Fruit fly (Drosophila melanogaster) whole organism, embryonic: ENCODE data around the gene Ir7g.

Experiments used
- Atf3 ChIP-seq: fragments of 200-800 bp; sonication (Bioruptor generic); optimal IDR thresholded peaks from 3 replicates; lab custom pipeline; 2016; ENCODE audit warnings: missing biosample characterization, missing genetic modification characterization
- Awh ChIP-seq: fragments of 200-800 bp; sonication (Bioruptor generic); IDR thresholded peaks from 2 replicates; pipeline ENCODE4, ENCODE4 v1.3.6; 2022; ENCODE audit warnings: missing biosample characterization, missing genetic modification characterization
- CG10959 ChIP-seq: fragments of 200-800 bp; sonication (Bioruptor generic); IDR thresholded peaks from 2 replicates; pipeline ENCODE4 v1.3.6; 2022; ENCODE audit warnings: missing biosample characterization, missing genetic modification characterization
- CG12071 ChIP-seq: fragments of 200-800 bp; sonication (Bioruptor generic); optimal IDR thresholded peaks from 3 replicates; lab custom pipeline; 2018; ENCODE audit warnings: missing biosample characterization, mild to moderate bottlenecking, missing genetic modification characterization
- CG12236 ChIP-seq: fragments of 200-800 bp; sonication (Bioruptor generic); optimal IDR thresholded peaks from 2 replicates; lab custom pipeline; 2016; ENCODE audit warnings: missing biosample characterization, missing genetic modification characterization
- CG14014 ChIP-seq: fragments of 200-800 bp; sonication (Bioruptor generic); IDR thresholded peaks from 2 replicates; pipeline ENCODE4 v1.3.6; 2022; ENCODE audit warnings: missing biosample characterization, missing genetic modification characterization
- CG14441 ChIP-seq: fragments of 200-800 bp; sonication (Bioruptor generic); IDR thresholded peaks from 2 replicates; pipeline ENCODE4 v1.3.6; 2022; ENCODE audit warnings: missing biosample characterization, missing genetic modification characterization
- CG15011 ChIP-seq: fragments of 200-800 bp; sonication (Bioruptor generic); optimal IDR thresholded peaks from 3 replicates; lab custom pipeline; 2018; ENCODE audit warnings: missing biosample characterization, mild to moderate bottlenecking, missing genetic modification characterization
- CG1529 ChIP-seq: fragments of 200-800 bp; sonication (Bioruptor generic); optimal IDR thresholded peaks from 3 replicates; lab custom pipeline; 2018; ENCODE audit warnings: missing biosample characterization, missing genetic modification characterization
- CG1602 ChIP-seq: fragments of 200-800 bp; sonication (Bioruptor generic); optimal IDR thresholded peaks from 3 replicates; lab custom pipeline; 2016; ENCODE audit warnings: missing biosample characterization, missing genetic modification characterization
- CG16815 ChIP-seq: fragments of 200-800 bp; sonication (Bioruptor generic); optimal IDR thresholded peaks from 3 replicates; lab custom pipeline; 2017; ENCODE audit warnings: missing biosample characterization, mild to moderate bottlenecking, missing genetic modification characterization
- CG17612 ChIP-seq: fragments of 200-800 bp; sonication (Bioruptor generic); IDR thresholded peaks from 2 replicates; pipeline ENCODE4 v1.3.6; 2022; ENCODE audit warnings: missing biosample characterization, missing genetic modification characterization
- CG17912 ChIP-seq: fragments of 200-800 bp; sonication (Bioruptor generic); optimal IDR thresholded peaks from 2 replicates; lab custom pipeline; 2018; ENCODE audit warnings: missing biosample characterization, mild to moderate bottlenecking, missing genetic modification characterization
- CG1792 ChIP-seq: fragments of 200-800 bp; sonication (Bioruptor generic); optimal IDR thresholded peaks from 2 replicates; lab custom pipeline; 2016; ENCODE audit warnings: missing biosample characterization, missing genetic modification characterization
- CG3847 ChIP-seq: fragments of 200-800 bp; sonication (Bioruptor generic); IDR thresholded peaks from 2 replicates; pipeline ENCODE4 v1.3.6; 2022; ENCODE audit warnings: missing biosample characterization, missing genetic modification characterization
- CG4730 ChIP-seq: fragments of 200-800 bp; sonication (Bioruptor generic); IDR thresholded peaks from 2 replicates; pipeline ENCODE4 v1.3.6; 2022; ENCODE audit warnings: missing biosample characterization, missing genetic modification characterization
- CG4854 ChIP-seq: fragments of 200-800 bp; sonication (Bioruptor generic); optimal IDR thresholded peaks from 2 replicates; lab custom pipeline; 2016; ENCODE audit warnings: missing biosample characterization, missing genetic modification characterization, inconsistent platforms
- CG8359 ChIP-seq: fragments of 200-800 bp; sonication (Bioruptor generic); optimal IDR thresholded peaks from 2 replicates; lab custom pipeline; 2017; ENCODE audit warnings: missing biosample characterization, mild to moderate bottlenecking, missing genetic modification characterization, borderline replicate concordance
- Chrac-16 ChIP-seq: fragments of 200-800 bp; sonication (Bioruptor generic); optimal IDR thresholded peaks from 3 replicates; lab custom pipeline; 2016; ENCODE audit warnings: missing biosample characterization, missing genetic modification characterization
- CkIIα-i1 ChIP-seq: fragments of 200-800 bp; sonication (Bioruptor generic); IDR thresholded peaks from 2 replicates; pipeline ENCODE4 v1.3.6; 2022; ENCODE audit warnings: missing biosample characterization, missing genetic modification characterization
- Deaf1 ChIP-seq: fragments of 200-800 bp; optimal IDR thresholded peaks from 3 replicates; lab custom pipeline; 2019; ENCODE audit warnings: missing biosample characterization, mild to moderate bottlenecking, missing genetic modification characterization, moderate library complexity
- Doc2 ChIP-seq: fragments of 200-800 bp; sonication (Bioruptor generic); IDR thresholded peaks from 2 replicates; pipeline ENCODE4 v1.3.6; 2022; ENCODE audit warnings: missing biosample characterization, missing genetic modification characterization
- GATAe ChIP-seq: fragments of 200-800 bp; sonication (Bioruptor generic); conservative IDR thresholded peaks from 2 replicates; pipeline ENCODE4 v1.3.6; 2022; ENCODE audit warnings: missing biosample characterization, missing genetic modification characterization
- Hr51 ChIP-seq, 2 experiments: fragments of 200-800 bp; sonication (Bioruptor generic); optimal IDR thresholded peaks; 2 replicates in 1 of 2; 3 replicates in 1 of 2; lab custom pipeline; 2016 to 2018; ENCODE audit warnings: missing biosample characterization in 2 of 2, missing genetic modification characterization in 2 of 2, mild to moderate bottlenecking in 1 of 2, moderate library complexity in 1 of 2
- Hsf ChIP-seq: fragments of 200-800 bp; sonication (Bioruptor generic); optimal IDR thresholded peaks from 3 replicates; lab custom pipeline; 2016; ENCODE audit warnings: missing biosample characterization, missing genetic modification characterization
- Kr ChIP-seq: fragments of 200-800 bp; sonication (Bioruptor generic); optimal IDR thresholded peaks from 2 replicates; lab custom pipeline; 2017; ENCODE audit warnings: missing biosample characterization, mild to moderate bottlenecking, missing genetic modification characterization
- NC2α ChIP-seq: fragments of 200-800 bp; sonication (Bioruptor generic); optimal IDR thresholded peaks from 2 replicates; lab custom pipeline; 2016; ENCODE audit warnings: missing biosample characterization, missing genetic modification characterization
- NFAT ChIP-seq: fragments of 200-800 bp; sonication (Bioruptor generic); IDR thresholded peaks from 2 replicates; pipeline ENCODE4 v1.3.6; 2022; ENCODE audit warnings: missing biosample characterization, missing genetic modification characterization
- Nf-YA ChIP-seq: fragments of 200-800 bp; sonication (Bioruptor generic); IDR thresholded peaks from 2 replicates; pipeline ENCODE4 v1.3.6; 2022; ENCODE audit warnings: missing biosample characterization, missing genetic modification characterization
- Ptx1 ChIP-seq: fragments of 200-800 bp; sonication (Bioruptor generic); IDR thresholded peaks from 2 replicates; pipeline ENCODE4 v1.3.6; 2022; ENCODE audit warnings: missing biosample characterization, missing genetic modification characterization
- Sin3A ChIP-seq: fragments of >200 bp; optimal IDR thresholded peaks from 2 replicates; lab custom pipeline; 2018
- Sry-δ ChIP-seq: fragments of 200-800 bp; sonication (Bioruptor generic); optimal IDR thresholded peaks from 2 replicates; lab custom pipeline; 2016; ENCODE audit warnings: missing biosample characterization, missing genetic modification characterization
- Usf ChIP-seq: fragments of 200-800 bp; sonication (Bioruptor generic); optimal IDR thresholded peaks from 2 replicates; lab custom pipeline; 2017; ENCODE audit warnings: missing genotype, missing biosample characterization, missing genetic modification characterization
- ato ChIP-seq: fragments of 200-800 bp; sonication (Bioruptor generic); IDR thresholded peaks from 2 replicates; pipeline ENCODE4 v1.3.6; 2022; ENCODE audit warnings: missing biosample characterization, missing genetic modification characterization; ENCODE audit not compliant: partially characterized antibody
- bab2 ChIP-seq: fragments of 200-800 bp; sonication (Bioruptor generic); optimal IDR thresholded peaks from 2 replicates; lab custom pipeline; 2016; ENCODE audit warnings: missing biosample characterization, missing genetic modification characterization
- bowl ChIP-seq: fragments of 200-800 bp; sonication (Bioruptor generic); IDR thresholded peaks from 2 replicates; pipeline ENCODE4 v1.3.6; 2022; ENCODE audit warnings: missing biosample characterization, missing genetic modification characterization
- btn ChIP-seq: fragments of 200-800 bp; sonication (Bioruptor generic); optimal IDR thresholded peaks from 2 replicates; lab custom pipeline; 2016; ENCODE audit warnings: missing biosample characterization, missing genetic modification characterization
- croc ChIP-seq: fragments of 200-800 bp; sonication (Bioruptor generic); conservative IDR thresholded peaks from 3 replicates; pipeline ENCODE4 v1.3.6; 2022; ENCODE audit warnings: missing biosample characterization, missing genetic modification characterization
- crp ChIP-seq, 2 experiments: fragments of 200-800 bp; sonication (Bioruptor generic); optimal IDR thresholded peaks; 2 replicates in 1 of 2; 3 replicates in 1 of 2; lab custom pipeline; 2017; ENCODE audit warnings: missing biosample characterization in 2 of 2, missing genetic modification characterization in 2 of 2, mild to moderate bottlenecking in 1 of 2, moderate library complexity in 1 of 2
- grau ChIP-seq: fragments of 200-800 bp; optimal IDR thresholded peaks from 3 replicates; lab custom pipeline; 2019; ENCODE audit warnings: missing biosample characterization, mild to moderate bottlenecking, missing genetic modification characterization, moderate library complexity
- hbn ChIP-seq: fragments of 200-800 bp; sonication (Bioruptor generic); IDR thresholded peaks from 2 replicates; pipeline ENCODE4 v1.3.6; 2022; ENCODE audit warnings: missing biosample characterization, missing genetic modification characterization; ENCODE audit not compliant: partially characterized antibody
- kay ChIP-seq: fragments of 200-800 bp; sonication (Bioruptor generic); optimal IDR thresholded peaks from 2 replicates; lab custom pipeline; 2016; ENCODE audit warnings: missing biosample characterization, missing genetic modification characterization
- kni ChIP-seq: fragments of 200-800 bp; sonication (Bioruptor generic); optimal IDR thresholded peaks from 3 replicates; lab custom pipeline; 2017; ENCODE audit warnings: mild to moderate bottlenecking, missing biosample characterization, missing genetic modification reagents, missing genetic modification characterization
- pita ChIP-seq: fragments of 200-800 bp; sonication (Bioruptor generic); optimal IDR thresholded peaks from 2 replicates; lab custom pipeline; 2017; ENCODE audit warnings: missing biosample characterization, mild to moderate bottlenecking, missing genetic modification characterization
- pzg ChIP-seq: fragments of 200-800 bp; sonication (Bioruptor generic); optimal IDR thresholded peaks from 3 replicates; lab custom pipeline; 2018; ENCODE audit warnings: missing biosample characterization, mild to moderate bottlenecking, missing genetic modification characterization, moderate library complexity
- sima ChIP-seq: fragments of 200-800 bp; sonication (Bioruptor generic); optimal IDR thresholded peaks from 2 replicates; lab custom pipeline; 2016; ENCODE audit warnings: missing biosample characterization, missing genetic modification characterization
- sna ChIP-seq: fragments of 200-800 bp; sonication (Bioruptor generic); IDR thresholded peaks from 2 replicates; pipeline ENCODE4 v1.3.6; 2022; ENCODE audit warnings: missing biosample characterization, missing genetic modification characterization; ENCODE audit not compliant: partially characterized antibody
- tgo ChIP-seq: fragments of 200-800 bp; sonication (Bioruptor generic); IDR thresholded peaks from 3 replicates; pipeline ENCODE4 v1.3.6; 2022; ENCODE audit warnings: missing biosample characterization, missing genetic modification characterization
- tll ChIP-seq, 2 experiments: fragments of 200-800 bp in 1 of 2; fragments of >200 bp in 1 of 2; sonication (Bioruptor generic) in 1 of 2; optimal IDR thresholded peaks; 2 replicates each; lab custom pipeline; 2017 to 2019; ENCODE audit warnings: missing biosample characterization in 2 of 2, missing genetic modification characterization in 2 of 2, mild to moderate bottlenecking in 1 of 2, moderate library complexity in 1 of 2

Gene Ir7g

dm6 chrX:7908239-7909068 is 24.0 kb downstream of the Ir7g start, which contains the start of the genes dpr14 and spidey (continued):
- TF ChIP-seq sna (peak; percentile 35; the same call in 1 of the 2 replicates), sima (GFP tag; lab: Kevin White, UChicago) (peak; percentile 47), tgo (GFP tag; lab: Robert Waterston, UW) (peak; percentile 93), bab2 (peak; percentile 82), hbn (GFP tag; lab: Robert Waterston, UW) (no peak), Nf-YA (GFP tag; lab: Robert Waterston, UW) (peak; percentile 69; the same call in 1 of the 2 replicates), CG1529 (GFP tag; lab: Kevin White, UChicago) (peak; percentile 77), GATAe (GFP tag; lab: Robert Waterston, UW) (peak; percentile 93), CG15011 (GFP tag; lab: Kevin White, UChicago) (peak; percentile 87), Ptx1 (peak; percentile 93), CG14014 (GFP tag; lab: Robert Waterston, UW) (peak; percentile 93), NFAT (GFP tag; lab: Robert Waterston, UW) (peak; percentile 83), CG14441 (GFP tag; lab: Robert Waterston, UW) (peak; percentile 86), CG8359 (GFP tag; lab: Kevin White, UChicago) (peak; percentile 63), grau (tag; lab: Kevin White, UChicago) (peak; percentile 92), Usf (peak; percentile 64), bowl (GFP tag; lab: Robert Waterston, UW) (peak; percentile 77), croc (peak; percentile 75), Deaf1 (tag; lab: Kevin White, UChicago) (peak; percentile 69), CG1792 (GFP tag; lab: Kevin White, UChicago) (peak; percentile 90), btn (GFP tag; lab: Kevin White, UChicago) (peak; percentile 77), pita (GFP tag; lab: Kevin White, UChicago) (no peak), Sin3A (lab: Kevin White, UChicago) (no peak), Doc2 (no peak; the same call in 1 of the 2 replicates), Sry-δ (GFP tag; lab: Kevin White, UChicago) (peak; percentile 45), CG16815 (GFP tag; lab: Kevin White, UChicago) (peak; percentile 74), NC2α (GFP tag; lab: Kevin White, UChicago) (peak; percentile 79), Awh (GFP tag; lab: Robert Waterston, UW) (peak; percentile 79), tll (GFP tag; optimal IDR thresholded peaks at IDR 0.05; lab: Kevin White, UChicago) (no peak), Hsf (GFP tag; lab: Kevin White, UChicago) (peak; percentile 88), CG17912 (peak; percentile 49), kay (GFP tag; lab: Kevin White, UChicago) (peak; percentile 71), CG12071 (GFP tag; lab: Kevin White, UChicago) (peak; percentile 92), ato (GFP tag; lab: Robert Waterston, UW) (no peak), kni (GFP tag; lab: Kevin White, UChicago) (peak; percentile 86), Atf3 (GFP tag; lab: Kevin White, UChicago) (peak; percentile 89), CG4854 (peak; percentile 83), CG3847 (GFP tag; lab: Robert Waterston, UW) (peak; percentile 88), Hr51 (GFP tag; optimal IDR thresholded peaks at IDR 0.05; lab: Kevin White, UChicago) (peak; percentile 80 to 91), crp (GFP tag; optimal IDR thresholded peaks at IDR 0.05; lab: Kevin White, UChicago) (peak in 1 of 2 experiments; percentile 36), Kr (no peak), CG10959 (GFP tag; lab: Robert Waterston, UW) (peak; percentile 64), CG1602 (GFP tag; lab: Kevin White, UChicago) (peak; percentile 81), CG12236 (GFP tag; lab: Kevin White, UChicago) (peak; percentile 72), CG17612 (GFP tag; lab: Robert Waterston, UW) (peak; percentile 80), CG4730 (GFP tag; lab: Robert Waterston, UW) (peak; percentile 76), pzg (GFP tag; lab: Kevin White, UChicago) (peak; percentile 29), Chrac-16 (GFP tag; lab: Kevin White, UChicago) (peak; percentile 81), CkIIα-i1 (GFP tag; lab: Robert Waterston, UW) (peak; percentile 36; the same call in 1 of the 2 replicates)
